Fruit fly (Drosophila melanogaster) whole organism, embryonic: ENCODE data around the gene ver.

ENCODE experiments used
- Blimp-1 ChIP-seq: fragments of 200-800 bp; sonication (Bioruptor generic); optimal IDR thresholded peaks from 3 replicates; lab custom pipeline; 2018; ENCODE audit warnings: missing biosample characterization, missing genetic modification characterization, mild to moderate bottlenecking, moderate library complexity, missing genetic modification reagents
- BtbVII ChIP-seq: fragments of 200-800 bp; sonication (Bioruptor generic); optimal IDR thresholded peaks from 3 replicates; lab custom pipeline; 2017; ENCODE audit warnings: missing biosample characterization, mild to moderate bottlenecking, missing genetic modification characterization
- C15 ChIP-seq: fragments of 200-800 bp; sonication (Bioruptor generic); IDR thresholded peaks from 3 replicates; pipeline ENCODE4 v1.3.6; 2022; ENCODE audit warnings: missing biosample characterization, missing genetic modification characterization
- CG12071 ChIP-seq: fragments of 200-800 bp; sonication (Bioruptor generic); optimal IDR thresholded peaks from 3 replicates; lab custom pipeline; 2018; ENCODE audit warnings: missing biosample characterization, mild to moderate bottlenecking, missing genetic modification characterization
- CG12104 ChIP-seq: fragments of 200-800 bp; sonication (Bioruptor generic); optimal IDR thresholded peaks from 3 replicates; lab custom pipeline; 2016; ENCODE audit warnings: missing biosample characterization, missing genetic modification characterization
- CG12299 ChIP-seq: fragments of 200-800 bp; sonication (Bioruptor generic); optimal IDR thresholded peaks from 2 replicates; lab custom pipeline; 2018; ENCODE audit warnings: missing biosample characterization, mild to moderate bottlenecking, missing genetic modification characterization
- CG13123 ChIP-seq: fragments of 200-800 bp; sonication (Bioruptor generic); optimal IDR thresholded peaks from 2 replicates; lab custom pipeline; 2016; ENCODE audit warnings: missing biosample characterization, missing genetic modification characterization
- CG13894 ChIP-seq: fragments of 200-800 bp; sonication (Bioruptor generic); optimal IDR thresholded peaks from 3 replicates; lab custom pipeline; 2018; ENCODE audit warnings: missing biosample characterization, mild to moderate bottlenecking, missing genetic modification characterization, moderate library complexity
- CG17361 ChIP-seq: fragments of 200-800 bp; sonication (Bioruptor generic); IDR thresholded peaks from 3 replicates; pipeline ENCODE4 v1.3.6; 2022; ENCODE audit warnings: missing biosample characterization, missing genetic modification characterization
- CG17802 ChIP-seq: fragments of 200-800 bp; sonication (Bioruptor generic); optimal IDR thresholded peaks from 2 replicates; lab custom pipeline; 2018; ENCODE audit warnings: missing biosample characterization, mild to moderate bottlenecking, missing genetic modification characterization, moderate library complexity
- CG17829 ChIP-seq: fragments of 200-800 bp; optimal IDR thresholded peaks from 2 replicates; lab custom pipeline; 2019; ENCODE audit warnings: missing biosample characterization, mild to moderate bottlenecking, missing genetic modification characterization, moderate library complexity
- CG17912 ChIP-seq: fragments of 200-800 bp; sonication (Bioruptor generic); optimal IDR thresholded peaks from 2 replicates; lab custom pipeline; 2018; ENCODE audit warnings: missing biosample characterization, mild to moderate bottlenecking, missing genetic modification characterization
- CG18619 ChIP-seq: fragments of 200-800 bp; sonication (Bioruptor generic); optimal IDR thresholded peaks from 3 replicates; lab custom pipeline; 2017; ENCODE audit warnings: missing biosample characterization, mild to moderate bottlenecking, missing genetic modification characterization
- CG2875 ChIP-seq: fragments of 200-800 bp; sonication (Bioruptor generic); optimal IDR thresholded peaks from 2 replicates; lab custom pipeline; 2017; ENCODE audit warnings: missing biosample characterization, mild to moderate bottlenecking, missing genetic modification characterization, missing genetic modification reagents
- CG3065 ChIP-seq: fragments of 200-800 bp; sonication (Bioruptor generic); optimal IDR thresholded peaks from 2 replicates; lab custom pipeline; 2016; ENCODE audit warnings: missing biosample characterization, missing genetic modification characterization
- CG31365 ChIP-seq: fragments of 200-800 bp; sonication (Bioruptor generic); optimal IDR thresholded peaks from 2 replicates; lab custom pipeline; 2018; ENCODE audit warnings: missing biosample characterization, mild to moderate bottlenecking, missing genetic modification characterization
- CG3163 ChIP-seq: fragments of 200-800 bp; sonication (Bioruptor generic); optimal IDR thresholded peaks from 3 replicates; lab custom pipeline; 2016; ENCODE audit warnings: missing biosample characterization, missing genetic modification characterization
- CG5245 ChIP-seq: fragments of 200-800 bp; sonication (Bioruptor generic); optimal IDR thresholded peaks from 3 replicates; lab custom pipeline; 2016; ENCODE audit warnings: missing biosample characterization, missing genetic modification characterization
- CG6254 ChIP-seq: fragments of 200-800 bp; sonication (Bioruptor generic); optimal IDR thresholded peaks from 3 replicates; lab custom pipeline; 2017; ENCODE audit warnings: mild to moderate bottlenecking, missing biosample characterization, missing genetic modification reagents, missing genetic modification characterization
- CG7745 ChIP-seq: fragments of 200-800 bp; sonication (Bioruptor generic); optimal IDR thresholded peaks from 2 replicates; lab custom pipeline; 2018; ENCODE audit warnings: missing biosample characterization, mild to moderate bottlenecking, missing genetic modification characterization, moderate library complexity
- CG7786 ChIP-seq: fragments of 200-800 bp; sonication (Bioruptor generic); optimal IDR thresholded peaks from 2 replicates; lab custom pipeline; 2016; ENCODE audit warnings: missing biosample characterization, missing genetic modification characterization
- CG9797 ChIP-seq: fragments of 200-800 bp; sonication (Bioruptor generic); optimal IDR thresholded peaks from 3 replicates; lab custom pipeline; 2018; ENCODE audit warnings: missing biosample characterization, mild to moderate bottlenecking, missing genetic modification characterization
- Chrac-16 ChIP-seq: fragments of 200-800 bp; sonication (Bioruptor generic); optimal IDR thresholded peaks from 3 replicates; lab custom pipeline; 2016; ENCODE audit warnings: missing biosample characterization, missing genetic modification characterization
- Dek ChIP-seq: fragments of 200-800 bp; sonication (Bioruptor generic); optimal IDR thresholded peaks from 3 replicates; lab custom pipeline; 2019; ENCODE audit warnings: missing biosample characterization, mild to moderate bottlenecking, missing genetic modification characterization, moderate library complexity
- ERR ChIP-seq: fragments of 200-800 bp; sonication (Bioruptor generic); optimal IDR thresholded peaks from 2 replicates; lab custom pipeline; 2016; ENCODE audit warnings: missing biosample characterization, missing genetic modification characterization
- Ets65A ChIP-seq: fragments of 200-800 bp; sonication (Bioruptor generic); peaks from one replicate; lab custom pipeline; 2016; ENCODE audit warnings: missing biosample characterization, missing genetic modification characterization
- H15 ChIP-seq: fragments of 200-800 bp; sonication (Bioruptor generic); IDR thresholded peaks from 3 replicates; pipeline ENCODE4 v1.3.6; 2022; ENCODE audit warnings: missing biosample characterization, missing genetic modification characterization
- HHEX ChIP-seq: fragments of 200-800 bp; sonication (Bioruptor generic); optimal IDR thresholded peaks from 3 replicates; lab custom pipeline; 2017; ENCODE audit warnings: missing biosample characterization, mild to moderate bottlenecking, missing genetic modification characterization, missing genetic modification reagents
- HmgD ChIP-seq: fragments of 200-800 bp; sonication (Bioruptor generic); optimal IDR thresholded peaks from 3 replicates; lab custom pipeline; 2016; ENCODE audit warnings: missing biosample characterization, missing genetic modification characterization
- Hsf ChIP-seq: fragments of 200-800 bp; sonication (Bioruptor generic); optimal IDR thresholded peaks from 3 replicates; lab custom pipeline; 2016; ENCODE audit warnings: missing biosample characterization, missing genetic modification characterization
- Lhr ChIP-seq: fragments of 200-800 bp; sonication (Bioruptor generic); optimal IDR thresholded peaks from 3 replicates; lab custom pipeline; 2017; ENCODE audit warnings: mild to moderate bottlenecking, missing biosample characterization, missing genetic modification reagents, missing genetic modification characterization
- Opbp ChIP-seq: fragments of 200-800 bp; sonication (Bioruptor generic); IDR thresholded peaks from 3 replicates; pipeline ENCODE4 v1.3.6; 2022; ENCODE audit warnings: missing biosample characterization, missing genetic modification characterization; ENCODE audit not compliant: partially characterized antibody
- Ravus ChIP-seq: fragments of 200-800 bp; sonication (Bioruptor generic); IDR thresholded peaks from 2 replicates; pipeline ENCODE4 v1.3.6; 2022; ENCODE audit warnings: missing biosample characterization, missing genetic modification characterization
- Taf1 ChIP-seq: fragments of 200-800 bp; sonication (Bioruptor generic); IDR thresholded peaks from 2 replicates; pipeline ENCODE4 v1.3.6; 2022; ENCODE audit warnings: missing biosample characterization, missing genetic modification characterization
- Tbp ChIP-seq: fragments of >200 bp; optimal IDR thresholded peaks from 2 replicates; lab custom pipeline; 2018; ENCODE audit warnings: missing biosample characterization, missing genetic modification characterization
- Xbp1 ChIP-seq: fragments of 200-800 bp; sonication (Bioruptor generic); optimal IDR thresholded peaks from 3 replicates; lab custom pipeline; 2016; ENCODE audit warnings: missing biosample characterization, mild to moderate bottlenecking, missing genetic modification characterization
- ab ChIP-seq: fragments of 200-800 bp; sonication (Bioruptor generic); optimal IDR thresholded peaks from 2 replicates; lab custom pipeline; 2016; ENCODE audit warnings: missing biosample characterization, missing genetic modification characterization
- ase ChIP-seq: fragments of 200-800 bp; sonication (Bioruptor generic); IDR thresholded peaks from 3 replicates; pipeline ENCODE4 v1.3.6; 2022; ENCODE audit warnings: missing biosample characterization, missing genetic modification characterization
- crol ChIP-seq: fragments of 200-800 bp; sonication (Bioruptor generic); IDR thresholded peaks from 2 replicates; pipeline ENCODE4 v1.3.6; 2022; ENCODE audit warnings: missing biosample characterization, missing genetic modification characterization
- fd3F ChIP-seq: fragments of 200-800 bp; sonication (Bioruptor generic); optimal IDR thresholded peaks from 2 replicates; lab custom pipeline; 2018; ENCODE audit warnings: missing biosample characterization, mild to moderate bottlenecking, missing genetic modification characterization, moderate library complexity
- fd96Cb ChIP-seq: fragments of 200-800 bp; sonication (Bioruptor generic); optimal IDR thresholded peaks from 2 replicates; lab custom pipeline; 2018; ENCODE audit warnings: missing biosample characterization, mild to moderate bottlenecking, missing genetic modification characterization, moderate library complexity
- hbn ChIP-seq: fragments of 200-800 bp; sonication (Bioruptor generic); IDR thresholded peaks from 2 replicates; pipeline ENCODE4 v1.3.6; 2022; ENCODE audit warnings: missing biosample characterization, missing genetic modification characterization; ENCODE audit not compliant: partially characterized antibody
- pho ChIP-seq: fragments of 200-800 bp; sonication (Bioruptor generic); optimal IDR thresholded peaks from 2 replicates; lab custom pipeline; 2016; ENCODE audit warnings: missing biosample characterization, missing genetic modification characterization
- slbo ChIP-seq: fragments of 200-800 bp; sonication (Bioruptor generic); IDR thresholded peaks from 2 replicates; pipeline ENCODE4 v1.3.6; 2022; ENCODE audit warnings: missing biosample characterization, missing genetic modification characterization
- ssp ChIP-seq: fragments of 200-800 bp; sonication (Bioruptor generic); IDR thresholded peaks from 2 replicates; pipeline ENCODE4 v1.3.6; 2022; ENCODE audit warnings: missing biosample characterization, missing genetic modification characterization
- stwl ChIP-seq: fragments of 200-800 bp; sonication (Bioruptor generic); optimal IDR thresholded peaks from 3 replicates; lab custom pipeline; 2018; ENCODE audit warnings: missing biosample characterization, mild to moderate bottlenecking, missing genetic modification characterization, moderate library complexity
- tna ChIP-seq: fragments of 200-800 bp; sonication (Bioruptor generic); IDR thresholded peaks from 2 replicates; pipeline ENCODE4 v1.3.6; 2022; ENCODE audit warnings: missing biosample characterization, missing genetic modification characterization; ENCODE audit not compliant: partially characterized antibody
- tx ChIP-seq: fragments of 200-800 bp; sonication (Bioruptor generic); optimal IDR thresholded peaks from 2 replicates; lab custom pipeline; 2016; ENCODE audit warnings: missing biosample characterization, missing genetic modification characterization
- vfl ChIP-seq: fragments of 200-800 bp; sonication (Bioruptor generic); optimal IDR thresholded peaks from 2 replicates; lab custom pipeline; 2016; ENCODE audit warnings: missing biosample characterization, missing genetic modification characterization
- zfh1 ChIP-seq: fragments of 200-800 bp; sonication (Bioruptor generic); IDR thresholded peaks from 3 replicates; pipeline ENCODE4 v1.3.6; 2022; ENCODE audit warnings: missing biosample characterization, missing genetic modification characterization

The ver gene

DNA sequence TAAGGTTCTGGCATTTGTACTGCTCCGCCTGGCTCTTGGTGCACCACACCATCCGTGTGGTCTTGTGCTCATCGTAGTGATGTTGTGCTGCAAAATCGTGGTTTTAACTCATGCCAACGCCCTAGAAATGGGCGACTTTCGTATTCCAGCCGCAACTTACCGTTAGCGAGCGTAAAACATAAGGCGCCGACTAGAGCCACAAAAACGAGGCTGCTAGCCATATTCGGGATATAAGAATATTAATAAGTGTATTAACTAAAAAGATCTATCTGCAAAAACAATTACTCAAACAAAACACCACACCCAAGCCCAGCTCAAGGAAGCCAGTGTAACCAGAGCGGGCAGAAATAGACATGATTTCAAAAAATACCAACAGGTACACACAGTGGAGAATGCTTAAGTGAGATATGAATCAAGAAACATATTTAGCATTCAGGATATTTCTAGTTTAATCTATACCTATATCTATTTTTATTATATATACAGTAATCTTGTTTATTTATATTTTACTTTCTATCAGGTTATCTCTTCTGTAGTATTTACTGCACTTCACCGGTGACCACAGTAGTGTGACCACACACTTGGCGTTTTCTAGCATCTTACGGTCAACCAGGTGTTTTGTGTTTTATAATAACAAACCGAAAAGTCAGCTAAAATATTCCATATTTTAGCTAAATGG, 9.7 kb downstream of the ver start, which contains the start of the genes Tsf2 and CG34242 (continued):
- TF ChIP-seq ab (GFP tag; lab: Kevin White, UChicago) = no peak
- TF ChIP-seq CG3163 (GFP tag; lab: Kevin White, UChicago) = no peak
- no peak for TF ChIP-seq CG7745
- peak; percentile 79 for TF ChIP-seq C15
- TF ChIP-seq CG17361 (GFP tag; lab: Robert Waterston, UW) = peak; percentile 94
- TF ChIP-seq stwl (tag; lab: Kevin White, UChicago) = peak; percentile 58
- TF ChIP-seq HHEX = peak; percentile 74
- no peak for TF ChIP-seq CG17912 (GFP tag; lab: Kevin White, UChicago)
- TF ChIP-seq CG3065 (GFP tag; lab: Kevin White, UChicago) = no peak
- TF ChIP-seq Tbp (GFP tag; lab: Kevin White, UChicago) = no peak
- TF ChIP-seq CG13894 (tag; lab: Kevin White, UChicago) = no peak
- TF ChIP-seq fd3F (GFP tag; lab: Kevin White, UChicago) = peak; percentile 6
- TF ChIP-seq CG9797 (GFP tag; lab: Kevin White, UChicago) = peak; percentile 81
- TF ChIP-seq Hsf = no peak
- TF ChIP-seq CG12104 (GFP tag; lab: Kevin White, UChicago) = peak; percentile 45
- TF ChIP-seq Ravus (GFP tag; lab: Robert Waterston, UW) = peak; percentile 50; the same call in 1 of the 2 replicates
- TF ChIP-seq crol = no peak
- peak; percentile 72 for TF ChIP-seq Blimp-1
- peak; percentile 88 for TF ChIP-seq ssp (GFP tag; lab: Robert Waterston, UW)
- TF ChIP-seq hbn (GFP tag; lab: Robert Waterston, UW) = no peak
- TF ChIP-seq CG17829 (tag; lab: Kevin White, UChicago) = peak; percentile 83
- peak; percentile 94 for TF ChIP-seq ase (GFP tag; lab: Robert Waterston, UW)
- TF ChIP-seq CG31365 = peak; percentile 16
- TF ChIP-seq ERR (GFP tag; lab: Kevin White, UChicago) = no peak
- TF ChIP-seq CG17802 (tag; lab: Kevin White, UChicago) = peak; percentile 42
- TF ChIP-seq CG7786 (GFP tag; lab: Kevin White, UChicago) = no peak
- peak; percentile 93 for TF ChIP-seq zfh1 (GFP tag; lab: Robert Waterston, UW)
- TF ChIP-seq pho (GFP tag; lab: Kevin White, UChicago) = no peak
- TF ChIP-seq CG2875 = no peak
- no peak for TF ChIP-seq tx (GFP tag; lab: Kevin White, UChicago)
- no peak for TF ChIP-seq CG13123 (GFP tag; lab: Kevin White, UChicago)
- TF ChIP-seq fd96Cb (tag; lab: Kevin White, UChicago) = peak; percentile 92
- TF ChIP-seq Lhr (GFP tag; lab: Kevin White, UChicago) = peak; percentile 31
- peak; percentile 68 for TF ChIP-seq BtbVII
- TF ChIP-seq CG5245 (GFP tag; lab: Kevin White, UChicago) = peak; percentile 8
- TF ChIP-seq CG18619 = no peak
- TF ChIP-seq H15 = peak; percentile 81; the same call in 2 of the 3 replicates
- TF ChIP-seq Ets65A (GFP tag; lab: Kevin White, UChicago) = no peak
- peak; percentile 73 for TF ChIP-seq Dek (tag; lab: Kevin White, UChicago)
- no peak for TF ChIP-seq tna
- no peak for TF ChIP-seq vfl (GFP tag; lab: Kevin White, UChicago)
- TF ChIP-seq Chrac-16 (GFP tag; lab: Kevin White, UChicago) = no peak
- no peak for TF ChIP-seq Opbp
- TF ChIP-seq slbo (GFP tag; lab: Robert Waterston, UW) = peak; percentile 69
- peak; percentile 87 for TF ChIP-seq Taf1 (GFP tag; lab: Robert Waterston, UW)
- no peak for TF ChIP-seq CG12071 (GFP tag; lab: Kevin White, UChicago)
- TF ChIP-seq HmgD (GFP tag; lab: Kevin White, UChicago) = no peak
- peak; percentile 16 for TF ChIP-seq CG12299 (tag; lab: Kevin White, UChicago)
- TF ChIP-seq CG6254 (GFP tag; lab: Kevin White, UChicago) = peak; percentile 56
- TF ChIP-seq Xbp1 (GFP tag; lab: Kevin White, UChicago) = no peak
